Fruit fly (Drosophila melanogaster) whole organism, embryonic: ENCODE results near the gene ClC-c.
A peak's percentile ranks its signal among the peaks of the same experiment; 100 is the strongest.

Experiments
- B-H1 ChIP-seq: fragments of 200-800 bp; sonication (Bioruptor generic); IDR thresholded peaks from 3 replicates; pipeline ENCODE4 v1.3.6; 2022; ENCODE audit warnings: missing biosample characterization, missing genetic modification characterization
- C15 ChIP-seq: fragments of 200-800 bp; sonication (Bioruptor generic); IDR thresholded peaks from 3 replicates; pipeline ENCODE4 v1.3.6; 2022; ENCODE audit warnings: missing biosample characterization, missing genetic modification characterization
- CG1024 ChIP-seq: fragments of 200-800 bp; sonication (Bioruptor generic); IDR thresholded peaks from 2 replicates; pipeline ENCODE4 v1.3.6; 2022; ENCODE audit warnings: missing biosample characterization, missing genetic modification characterization
- CG10979 ChIP-seq: fragments of 200-800 bp; sonication (Bioruptor generic); optimal IDR thresholded peaks from 2 replicates; lab custom pipeline; 2018; ENCODE audit warnings: missing biosample characterization, mild to moderate bottlenecking, missing genetic modification characterization, moderate library complexity
- CG11085 ChIP-seq: fragments of 200-800 bp; sonication (Bioruptor generic); IDR thresholded peaks from 2 replicates; pipeline ENCODE4 v1.3.6; 2022; ENCODE audit warnings: missing biosample characterization, missing genetic modification characterization
- CG11398 ChIP-seq: fragments of 200-800 bp; sonication (Bioruptor generic); optimal IDR thresholded peaks from 2 replicates; lab custom pipeline; 2016; ENCODE audit warnings: missing biosample characterization, missing genetic modification characterization
- CG12299 ChIP-seq: fragments of 200-800 bp; sonication (Bioruptor generic); optimal IDR thresholded peaks from 2 replicates; lab custom pipeline; 2018; ENCODE audit warnings: missing biosample characterization, mild to moderate bottlenecking, missing genetic modification characterization
- CG15601 ChIP-seq: fragments of 200-800 bp; sonication (Bioruptor generic); optimal IDR thresholded peaks from 3 replicates; lab custom pipeline; 2019; ENCODE audit warnings: missing biosample characterization, mild to moderate bottlenecking, missing genetic modification characterization, moderate library complexity
- CG17328 ChIP-seq: fragments of 200-800 bp; sonication (Bioruptor generic); IDR thresholded peaks from 2 replicates; pipeline ENCODE4 v1.3.6; 2022; ENCODE audit warnings: missing biosample characterization, missing genetic modification characterization
- CG18262 ChIP-seq: fragments of 200-800 bp; optimal IDR thresholded peaks from 3 replicates; lab custom pipeline; 2019; ENCODE audit warnings: missing biosample characterization, mild to moderate bottlenecking, missing genetic modification characterization, moderate library complexity
- CG2120 ChIP-seq: fragments of 200-800 bp; sonication (Bioruptor generic); optimal IDR thresholded peaks from 3 replicates; lab custom pipeline; 2016; ENCODE audit warnings: missing biosample characterization, missing genetic modification characterization
- CG31224 ChIP-seq: fragments of 200-800 bp; sonication (Bioruptor generic); IDR thresholded peaks from 2 replicates; pipeline ENCODE4 v1.3.6; 2022; ENCODE audit warnings: missing biosample characterization, missing genetic modification characterization
- CG31388 ChIP-seq: fragments of 200-800 bp; sonication (Bioruptor generic); optimal IDR thresholded peaks from 2 replicates; lab custom pipeline; 2016; ENCODE audit warnings: missing biosample characterization, missing genetic modification characterization
- CG32767 ChIP-seq: fragments of 200-800 bp; sonication (Bioruptor generic); IDR thresholded peaks from 2 replicates; pipeline ENCODE4 v1.3.6; 2022; ENCODE audit warnings: missing biosample characterization, missing genetic modification characterization
- CG32772 ChIP-seq: fragments of 200-800 bp; sonication (Bioruptor generic); IDR thresholded peaks from 2 replicates; pipeline ENCODE4 v1.3.6; 2022; ENCODE audit warnings: missing biosample characterization, missing genetic modification characterization
- CG6683 ChIP-seq: fragments of 200-800 bp; sonication (Bioruptor generic); optimal IDR thresholded peaks from 2 replicates; lab custom pipeline; 2017; ENCODE audit warnings: missing biosample characterization, mild to moderate bottlenecking, missing genetic modification characterization, missing genetic modification reagents
- CTCF ChIP-seq: fragments of 200-800 bp; sonication (Bioruptor generic); optimal IDR thresholded peaks from 2 replicates; lab custom pipeline; 2017; ENCODE audit warnings: missing biosample characterization, mild to moderate bottlenecking, missing genetic modification characterization, moderate library complexity
- Dek ChIP-seq: fragments of 200-800 bp; sonication (Bioruptor generic); optimal IDR thresholded peaks from 3 replicates; lab custom pipeline; 2019; ENCODE audit warnings: missing biosample characterization, mild to moderate bottlenecking, missing genetic modification characterization, moderate library complexity
- Dref ChIP-seq: fragments of 200-800 bp; sonication (Bioruptor generic); IDR thresholded peaks from 2 replicates; pipeline ENCODE4 v1.3.6; 2022; ENCODE audit warnings: missing biosample characterization, missing genetic modification characterization
- E2f1 ChIP-seq: fragments of 200-800 bp; sonication (Bioruptor generic); IDR thresholded peaks from 2 replicates; pipeline ENCODE4 v1.3.6; 2022; ENCODE audit warnings: missing biosample characterization, missing genetic modification characterization
- MBD-R2 ChIP-seq: fragments of 200-800 bp; sonication (Bioruptor generic); IDR thresholded peaks from 2 replicates; pipeline ENCODE4 v1.3.6; 2022; ENCODE audit warnings: missing biosample characterization, missing genetic modification characterization
- MTF-1 ChIP-seq: fragments of 200-800 bp; sonication (Bioruptor generic); optimal IDR thresholded peaks from 2 replicates; lab custom pipeline; 2018; ENCODE audit warnings: missing biosample characterization, mild to moderate bottlenecking, missing genetic modification characterization, borderline replicate concordance
- Neu2 ChIP-seq: fragments of 200-800 bp; sonication (Bioruptor generic); optimal IDR thresholded peaks from 3 replicates; lab custom pipeline; 2016; ENCODE audit warnings: missing biosample characterization, missing genetic modification characterization, borderline replicate concordance
- Oli ChIP-seq: fragments of 200-800 bp; sonication (Bioruptor generic); optimal IDR thresholded peaks from 2 replicates; lab custom pipeline; 2018; ENCODE audit warnings: missing biosample characterization, mild to moderate bottlenecking, missing genetic modification characterization, moderate library complexity
- Rx ChIP-seq: fragments of 200-800 bp; sonication (Bioruptor generic); IDR thresholded peaks from 2 replicates; pipeline ENCODE4 v1.3.6; 2022; ENCODE audit warnings: missing biosample characterization, missing genetic modification characterization
- TFAM ChIP-seq: fragments of 200-800 bp; sonication (Bioruptor generic); optimal IDR thresholded peaks from 2 replicates; lab custom pipeline; 2017; ENCODE audit warnings: missing biosample characterization, missing genetic modification characterization, inconsistent platforms
- al ChIP-seq: fragments of 200-800 bp; sonication (Bioruptor generic); IDR thresholded peaks from 2 replicates; pipeline ENCODE4 v1.3.6; 2022; ENCODE audit warnings: missing biosample characterization, missing genetic modification characterization
- bcd ChIP-seq: fragments of 200-800 bp; sonication (Bioruptor generic); optimal IDR thresholded peaks from 2 replicates; lab custom pipeline; 2017; ENCODE audit warnings: missing biosample characterization, mild to moderate bottlenecking, missing genetic modification characterization
- cad ChIP-seq: fragments of >200 bp; optimal IDR thresholded peaks from 2 replicates; lab custom pipeline; 2017; ENCODE audit warnings: missing biosample characterization, missing genetic modification characterization
- chinmo ChIP-seq: fragments of 200-800 bp; sonication (Bioruptor generic); IDR thresholded peaks from 4 replicates; pipeline ENCODE4 v1.3.6; 2022; ENCODE audit warnings: missing biosample characterization, missing genetic modification characterization; ENCODE audit not compliant: partially characterized antibody
- croc ChIP-seq: fragments of 200-800 bp; sonication (Bioruptor generic); conservative IDR thresholded peaks from 3 replicates; pipeline ENCODE4 v1.3.6; 2022; ENCODE audit warnings: missing biosample characterization, missing genetic modification characterization
- emc ChIP-seq: fragments of 200-800 bp; sonication (Bioruptor generic); optimal IDR thresholded peaks from 2 replicates; lab custom pipeline; 2016; ENCODE audit warnings: missing biosample characterization, missing genetic modification characterization
- ewg ChIP-seq: fragments of 200-800 bp; sonication (Bioruptor generic); optimal IDR thresholded peaks from 3 replicates; lab custom pipeline; 2017; ENCODE audit warnings: mild to moderate bottlenecking, missing biosample characterization, missing genetic modification reagents, missing genetic modification characterization
- gsb-n ChIP-seq: fragments of 200-800 bp; sonication (Bioruptor generic); optimal IDR thresholded peaks from 3 replicates; lab custom pipeline; 2018; ENCODE audit warnings: missing biosample characterization, mild to moderate bottlenecking, missing genetic modification characterization
- kay ChIP-seq: fragments of 200-800 bp; sonication (Bioruptor generic); optimal IDR thresholded peaks from 2 replicates; lab custom pipeline; 2016; ENCODE audit warnings: missing biosample characterization, missing genetic modification characterization
- lola ChIP-seq, 3 experiments: fragments of >200 bp in 2 of 3; fragments of 200-800 bp in 1 of 3; sonication (Bioruptor generic) in 1 of 3; optimal IDR thresholded peaks; 2 replicates each; lab custom pipeline; 2017 to 2019; ENCODE audit warnings: missing biosample characterization in 3 of 3, missing genetic modification characterization in 3 of 3, mild to moderate bottlenecking in 1 of 3, moderate library complexity in 1 of 3
- nom ChIP-seq: fragments of 200-800 bp; sonication (Bioruptor generic); optimal IDR thresholded peaks from 2 replicates; lab custom pipeline; 2017; ENCODE audit warnings: missing biosample characterization, missing genetic modification characterization, mild to moderate bottlenecking, moderate library complexity, missing genetic modification reagents
- pan ChIP-seq, 4 experiments: fragments of >200 bp in 3 of 4; fragments of 200-800 bp in 1 of 4; sonication (Bioruptor generic) in 1 of 4; optimal IDR thresholded peaks in 3 of 4; IDR thresholded peaks in 1 of 4; 2 replicates each; pipeline versions ENCODE4 v1.3.6 to Lab custom; 2017 to 2022; ENCODE audit warnings: missing biosample characterization in 2 of 4, missing genetic modification characterization in 2 of 4, mixed read lengths in 1 of 4
- prd ChIP-seq, 3 experiments: fragments of >200 bp in 2 of 3; fragments of 200-800 bp in 1 of 3; sonication (Bioruptor generic) in 1 of 3; optimal IDR thresholded peaks in 2 of 3; IDR thresholded peaks in 1 of 3; 2 replicates in 2 of 3; 3 replicates in 1 of 3; pipeline versions ENCODE4 v1.3.6 to Lab custom; 2017 to 2022; ENCODE audit warnings: missing biosample characterization in 1 of 3, missing genetic modification characterization in 1 of 3
- pum ChIP-seq: fragments of 200-800 bp; sonication (Bioruptor generic); optimal IDR thresholded peaks from 2 replicates; lab custom pipeline; 2016; ENCODE audit warnings: missing biosample characterization, missing genetic modification characterization
- slbo ChIP-seq: fragments of 200-800 bp; sonication (Bioruptor generic); IDR thresholded peaks from 2 replicates; pipeline ENCODE4 v1.3.6; 2022; ENCODE audit warnings: missing biosample characterization, missing genetic modification characterization
- slp2 ChIP-seq: fragments of 200-800 bp; sonication (Bioruptor generic); optimal IDR thresholded peaks from 2 replicates; lab custom pipeline; 2016; ENCODE audit warnings: missing biosample characterization, missing genetic modification characterization
- so ChIP-seq: fragments of 200-800 bp; sonication (Bioruptor generic); IDR thresholded peaks from 3 replicates; pipeline ENCODE4 v1.3.6; 2022; ENCODE audit warnings: missing biosample characterization, missing genetic modification characterization
- sqz ChIP-seq: fragments of 200-800 bp; sonication (Bioruptor generic); optimal IDR thresholded peaks from 3 replicates; lab custom pipeline; 2018; ENCODE audit warnings: missing biosample characterization, mild to moderate bottlenecking, missing genetic modification characterization
- ttk ChIP-seq: fragments of 200-800 bp; sonication (Bioruptor generic); IDR thresholded peaks from 2 replicates; pipeline ENCODE4 v2.1.2; 2022; ENCODE audit warnings: missing biosample characterization, missing genetic modification characterization
- vfl ChIP-seq: fragments of 200-800 bp; sonication (Bioruptor generic); optimal IDR thresholded peaks from 2 replicates; lab custom pipeline; 2016; ENCODE audit warnings: missing biosample characterization, missing genetic modification characterization
- wdn ChIP-seq: fragments of 200-800 bp; sonication (Bioruptor generic); IDR thresholded peaks from 2 replicates; pipeline ENCODE4 v1.3.6; 2022; ENCODE audit warnings: missing biosample characterization, missing genetic modification characterization
- z ChIP-seq: fragments of 200-800 bp; sonication (Bioruptor generic); IDR thresholded peaks from 3 replicates; pipeline ENCODE4 v1.3.6; 2022; ENCODE audit warnings: missing biosample characterization, missing genetic modification characterization

Gene ClC-c

DNA sequence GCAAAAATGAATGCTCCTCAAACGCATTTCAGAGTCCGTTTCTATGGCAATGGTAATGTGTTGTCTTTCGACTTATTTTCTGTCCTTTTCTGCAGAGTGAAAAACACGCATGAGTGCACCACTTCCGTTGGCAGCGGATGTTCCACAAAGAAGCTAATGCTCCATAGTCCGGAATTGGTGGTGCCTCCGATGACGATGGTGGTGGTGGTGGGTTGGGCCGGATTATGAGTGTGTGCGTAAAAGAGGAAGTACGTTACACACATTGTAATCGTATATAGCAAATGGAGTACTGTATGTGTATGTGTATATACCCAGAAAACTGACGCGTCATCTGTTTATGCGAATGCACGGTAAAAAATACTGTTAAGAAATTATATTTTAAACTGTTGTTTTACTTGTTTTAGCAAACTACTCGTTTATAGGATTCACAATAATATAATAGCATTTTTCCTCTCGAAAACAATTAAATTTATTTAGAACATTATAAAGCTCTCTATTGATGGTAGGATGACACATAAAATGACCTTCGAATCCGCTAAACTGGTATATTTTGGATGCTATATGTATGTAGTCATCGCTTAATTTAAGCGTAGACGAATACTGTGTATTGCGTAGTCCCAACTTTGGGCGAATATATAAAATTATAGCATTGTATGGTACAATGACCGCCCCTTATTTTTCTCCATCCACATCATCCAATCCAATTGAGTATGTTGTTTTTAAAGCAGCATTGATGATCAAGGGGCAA lies 45.0 kb upstream of the ClC-c start (continued):
- peak; percentile 25 for TF ChIP-seq CG6683
- no peak for TF ChIP-seq CG11398 (GFP tag; lab: Kevin White, UChicago)
- no peak for TF ChIP-seq CG12299 (tag; lab: Kevin White, UChicago)
- TF ChIP-seq z (GFP tag; lab: Robert Waterston, UW) = peak; percentile 52; the same call in 1 of the 3 replicates
- TF ChIP-seq C15 (GFP tag; lab: Robert Waterston, UW) = 0 out of 3 replicates have a peak, but pooled peaks have one; percentile 21
- TF ChIP-seq Dek = peak; percentile 1
- peak; percentile 83; the same call in 2 of the 4 replicates for TF ChIP-seq chinmo
- peak; percentile 65 for TF ChIP-seq CG32767
- no peak for TF ChIP-seq pum
- TF ChIP-seq E2f1 (GFP tag; lab: Robert Waterston, UW) = peak; percentile 58
- TF ChIP-seq CG2120 (GFP tag; lab: Kevin White, UChicago) = no peak
- TF ChIP-seq vfl (GFP tag; lab: Kevin White, UChicago) = no peak
- peak; percentile 9 for TF ChIP-seq CG15601 (tag; lab: Kevin White, UChicago)
- no peak for TF ChIP-seq slp2 (GFP tag; lab: Kevin White, UChicago)
- TF ChIP-seq CG17328 (GFP tag; lab: Robert Waterston, UW) = peak; percentile 47; the same call in 1 of the 2 replicates
- peak in 1 of 3 experiments; percentile 64 for TF ChIP-seq lola (GFP tag; optimal IDR thresholded peaks at IDR 0.05; lab: Kevin White, UChicago)
- TF ChIP-seq CG11085 (GFP tag; lab: Robert Waterston, UW) = no peak
- no peak for TF ChIP-seq ewg (GFP tag; lab: Kevin White, UChicago)
- TF ChIP-seq Neu2 = no peak
- peak; percentile 32 for TF ChIP-seq MTF-1
- TF ChIP-seq nom = peak; percentile 44
- peak; percentile 71 for TF ChIP-seq CG18262 (tag; lab: Kevin White, UChicago)
- no peak for TF ChIP-seq CTCF (GFP tag; lab: Kevin White, UChicago)
- TF ChIP-seq so = no peak; the same call in 2 of the 3 replicates
- TF ChIP-seq prd (optimal IDR thresholded peaks at IDR 0.05; lab: Kevin White, UChicago) = no peak
- TF ChIP-seq prd (GFP tag; IDR thresholded peaks at IDR 0.05; lab: Robert Waterston, UW) = peak; percentile 48
- TF ChIP-seq MBD-R2 (GFP tag; lab: Robert Waterston, UW) = peak; percentile 8; the same call in 1 of the 2 replicates
- peak; percentile 12; the same call in 1 of the 2 replicates for TF ChIP-seq Rx (GFP tag; lab: Robert Waterston, UW)
- peak; percentile 31; the same call in 1 of the 2 replicates for TF ChIP-seq CG31224 (GFP tag; lab: Robert Waterston, UW)
- TF ChIP-seq wdn (GFP tag; lab: Robert Waterston, UW) = peak; percentile 53; the same call in 1 of the 2 replicates
- TF ChIP-seq CG32772 (GFP tag; lab: Robert Waterston, UW) = peak; percentile 11; the same call in 1 of the 2 replicates
- peak; percentile 52 for TF ChIP-seq Oli (tag; lab: Kevin White, UChicago)
- TF ChIP-seq gsb-n (tag; lab: Kevin White, UChicago) = peak; percentile 26
- no peak for TF ChIP-seq bcd (GFP tag; lab: Kevin White, UChicago)
- TF ChIP-seq slbo (GFP tag; lab: Robert Waterston, UW) = peak; percentile 64
- TF ChIP-seq Dref (GFP tag; lab: Robert Waterston, UW) = no peak
- TF ChIP-seq al (GFP tag; lab: Robert Waterston, UW) = peak; percentile 43; the same call in 1 of the 2 replicates
- TF ChIP-seq B-H1 = peak; percentile 62
- TF ChIP-seq cad (GFP tag; lab: Kevin White, UChicago) = no peak
- TF ChIP-seq CG1024 (GFP tag; lab: Robert Waterston, UW) = 0 out of 2 replicates have a peak, but pooled peaks have one; percentile 25
- peak; percentile 1 for TF ChIP-seq CG31388 (GFP tag; lab: Kevin White, UChicago)
- TF ChIP-seq sqz = no peak
- TF ChIP-seq ttk (GFP tag; lab: Robert Waterston, UW) = peak; percentile 27; the same call in 1 of the 2 replicates
- TF ChIP-seq kay (GFP tag; lab: Kevin White, UChicago) = peak; percentile 69
- peak; percentile 7 for TF ChIP-seq CG10979 (tag; lab: Kevin White, UChicago)
- TF ChIP-seq TFAM (GFP tag; lab: Kevin White, UChicago) = no peak
- no peak for TF ChIP-seq emc (GFP tag; lab: Kevin White, UChicago)
- TF ChIP-seq pan (optimal IDR thresholded peaks at IDR 0.05; lab: Kevin White, UChicago) = no peak
- peak in 1 of 2 experiments; percentile 69 for TF ChIP-seq pan (GFP tag; optimal IDR thresholded peaks at IDR 0.05 in 1 of 2, IDR thresholded peaks at IDR 0.05 in 1 of 2)
- no peak; the same call in 2 of the 3 replicates for TF ChIP-seq croc (GFP tag; lab: Robert Waterston, UW)
